Fruit fly (Drosophila melanogaster) whole organism, adult: ENCODE measurements around the gene CG10435.

Experiments
- CG14711 ChIP-seq: fragments of 200-800 bp; sonication (Bioruptor generic); optimal IDR thresholded peaks from 2 replicates; lab custom pipeline; 2018; ENCODE audit warnings: missing biosample characterization, mild to moderate bottlenecking, missing genetic modification characterization, moderate library complexity
- CG7045 ChIP-seq: fragments of 200-800 bp; sonication (Bioruptor generic); optimal IDR thresholded peaks from 2 replicates; lab custom pipeline; 2017; ENCODE audit warnings: missing biosample characterization, mild to moderate bottlenecking, missing genetic modification characterization
- tj ChIP-seq: fragments of 200-800 bp; sonication (Bioruptor generic); optimal IDR thresholded peaks from 3 replicates; lab custom pipeline; 2017; ENCODE audit warnings: missing biosample characterization, mild to moderate bottlenecking, missing genetic modification characterization, moderate library complexity

DNA sequence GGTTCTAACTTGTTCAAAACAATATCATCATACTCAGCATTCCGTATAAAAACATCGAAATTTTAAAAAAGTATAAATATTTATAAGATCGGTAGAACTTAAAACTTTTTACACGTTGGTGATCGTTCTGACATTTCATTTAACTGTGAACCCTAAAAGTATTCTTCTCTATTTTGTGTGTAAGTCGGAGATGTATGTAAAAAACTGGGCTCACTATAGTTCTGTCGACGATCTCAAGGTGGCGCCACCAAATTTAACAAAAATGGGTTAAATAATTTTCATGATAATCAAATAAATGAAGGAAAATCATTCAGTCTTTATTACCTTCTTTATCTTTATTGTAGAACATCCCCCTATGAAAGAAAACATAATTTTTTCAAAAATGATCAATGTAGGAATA, 31.6 kb downstream of the CG10435 start:
- no peak for TF ChIP-seq tj (GFP tag; lab: Kevin White, UChicago)
- TF ChIP-seq CG7045 (GFP tag; lab: Kevin White, UChicago), result no peak
- no peak for TF ChIP-seq CG14711 (tag; lab: Kevin White, UChicago)
